Worm (Caenorhabditis elegans): ENCODE measurements around the gene vdac-1.

DNA sequence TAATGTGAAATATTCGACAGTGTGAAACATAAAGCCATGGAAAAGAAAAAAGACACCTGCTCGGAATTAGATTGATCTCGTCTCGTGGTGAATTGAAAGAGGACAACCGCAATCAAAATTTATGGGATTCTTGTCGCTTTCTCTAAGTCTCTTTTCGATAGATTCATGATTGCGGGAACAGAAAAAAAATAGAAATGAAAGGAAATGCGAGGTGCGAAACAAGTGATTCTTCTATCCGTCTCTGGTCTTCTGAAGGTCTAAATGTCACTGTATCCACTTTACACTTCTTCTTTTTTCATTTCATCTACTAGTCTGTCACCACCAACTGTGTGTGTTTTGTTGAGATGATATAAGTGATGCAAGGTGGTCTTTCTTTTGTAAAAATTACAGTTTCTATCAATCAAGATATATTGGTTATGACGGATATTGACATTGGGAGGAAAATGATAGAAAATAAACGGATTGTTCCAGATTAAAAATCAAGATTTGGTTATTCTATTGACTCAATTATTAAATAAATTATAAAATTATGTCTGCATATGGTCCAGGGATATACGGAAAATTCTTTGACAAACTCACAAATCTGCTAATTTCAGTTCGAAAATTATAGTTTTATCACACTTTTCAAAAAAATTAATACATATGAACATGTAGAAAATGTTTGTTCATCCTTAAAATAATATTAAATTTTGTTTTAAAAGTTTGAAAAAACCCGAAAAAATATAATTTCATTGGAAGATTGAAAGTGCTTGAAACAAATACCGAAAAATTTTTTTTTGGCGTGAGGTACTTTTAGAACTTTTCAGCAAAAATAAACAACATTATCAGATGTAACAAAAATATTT, 22.8 kb upstream of the vdac-1 start:
- TF ChIP-seq ztf-11 (tag; optimal IDR thresholded peaks at IDR 0.05), result no peak
- no peak for TF ChIP-seq unc-39 (tag; optimal IDR thresholded peaks at IDR 0.05)
- no peak for TF ChIP-seq unc-62 (GFP tag; optimal IDR thresholded peaks at IDR 0.05)

Data from whole organism, mixed stage, embryonic.